Fruit fly (Drosophila melanogaster): ENCODE data around the gene CG17636.

- TF ChIP-seq Eip93F (GFP tag; optimal IDR thresholded peaks at IDR 0.05) (no peak), Hr4 (GFP tag; optimal IDR thresholded peaks at IDR 0.05) (no peak), CG10669 (GFP tag; optimal IDR thresholded peaks at IDR 0.05) (no peak), dac (GFP tag; optimal IDR thresholded peaks at IDR 0.05) (no peak), CG8319 (GFP tag; optimal IDR thresholded peaks at IDR 0.05) (no peak), spab (GFP tag; optimal IDR thresholded peaks at IDR 0.05) (no peak), topi (GFP tag; optimal IDR thresholded peaks at IDR 0.05) (no peak), esn (GFP tag; optimal IDR thresholded peaks at IDR 0.05) (no peak), Sox102F (GFP tag; optimal IDR thresholded peaks at IDR 0.05) (no peak), CG4318 (GFP tag; optimal IDR thresholded peaks at IDR 0.05) (no peak)
Measured at dm6 chrX:126614-127013, at the start of gene CG17636.
